Worm (Caenorhabditis elegans) whole organism, L2 larva: ENCODE results near the gene srb-13.

Experiments
- F13H6.1 ChIP-seq: sonication (generic microtip); optimal IDR thresholded peaks from 2 replicates; lab custom pipeline; 2016; ENCODE audit warnings: missing genetic modification characterization, missing compliant biosample characterization
- R02D3.7 ChIP-seq: fragments of 150-350 bp; optimal IDR thresholded peaks from 2 replicates; lab custom pipeline; 2014; ENCODE audit warnings: missing biosample characterization, missing genetic modification characterization
- Y55F3AM.14 ChIP-seq: fragments of 200-800 bp; sonication (Bioruptor generic); optimal IDR thresholded peaks from 2 replicates; lab custom pipeline; 2018; ENCODE audit warnings: mild to moderate bottlenecking, missing genetic modification characterization, missing compliant biosample characterization
- ZK546.5 ChIP-seq: sonication (generic microtip); optimal IDR thresholded peaks from 2 replicates; lab custom pipeline; 2017; ENCODE audit warnings: missing biosample characterization, missing genetic modification characterization
- alr-1 ChIP-seq: fragments of 150-350 bp; optimal IDR thresholded peaks from 2 replicates; lab custom pipeline; 2014; ENCODE audit warnings: missing biosample characterization, missing genetic modification characterization
- ama-1 ChIP-seq: fragments of 150-350 bp; optimal IDR thresholded peaks from 2 replicates; lab custom pipeline; 2018; ENCODE audit warnings: inconsistent platforms
- blmp-1 ChIP-seq: sonication (generic microtip); optimal IDR thresholded peaks from 2 replicates; lab custom pipeline; 2017; ENCODE audit warnings: missing genetic modification characterization, mild to moderate bottlenecking, missing compliant biosample characterization, antibody characterized with exemption, moderate library complexity; ENCODE audit not compliant: insufficient read depth
- ceh-16 ChIP-seq: fragments of 150-350 bp; optimal IDR thresholded peaks from 2 replicates; lab custom pipeline; 2014; ENCODE audit warnings: missing biosample characterization, missing genetic modification characterization
- ceh-82 ChIP-seq: fragments of 150-350 bp; optimal IDR thresholded peaks from 2 replicates; lab custom pipeline; 2014; ENCODE audit warnings: missing biosample characterization, missing genetic modification characterization
- crh-2 ChIP-seq: sonication (generic microtip); optimal IDR thresholded peaks from 2 replicates; lab custom pipeline; 2017; ENCODE audit warnings: missing biosample characterization, missing genetic modification characterization
- egl-27 ChIP-seq: sonication (generic microtip); optimal IDR thresholded peaks from 3 replicates; lab custom pipeline; 2017; ENCODE audit warnings: missing biosample characterization, missing genetic modification reagents, missing genetic modification characterization
- elt-1 ChIP-seq: fragments of 150-350 bp; optimal IDR thresholded peaks from 2 replicates; lab custom pipeline; 2014; ENCODE audit warnings: missing biosample characterization, missing genetic modification characterization
- elt-3 ChIP-seq: sonication (generic microtip); optimal IDR thresholded peaks from 2 replicates; lab custom pipeline; 2017; ENCODE audit warnings: missing biosample characterization, missing genetic modification characterization
- fos-1 ChIP-seq: fragments of 150-350 bp; optimal IDR thresholded peaks from 2 replicates; lab custom pipeline; 2014; ENCODE audit warnings: missing biosample characterization, missing genetic modification characterization
- gmeb-1 ChIP-seq: fragments of 150-350 bp; optimal IDR thresholded peaks from 2 replicates; lab custom pipeline; 2014; ENCODE audit warnings: missing biosample characterization, missing genetic modification characterization
- lin-11 ChIP-seq: fragments of 150-350 bp; sonication (generic microtip); optimal IDR thresholded peaks from 2 replicates; lab custom pipeline; 2014; ENCODE audit warnings: missing biosample characterization, missing genetic modification characterization, inconsistent platforms, mixed read lengths
- lin-13 ChIP-seq: fragments of 150-350 bp; optimal IDR thresholded peaks from 2 replicates; lab custom pipeline; 2014; ENCODE audit warnings: missing biosample characterization, missing genetic modification reagents, missing genetic modification characterization
- lin-39 ChIP-seq: fragments of 150-350 bp; optimal IDR thresholded peaks from 2 replicates; lab custom pipeline; 2014; ENCODE audit warnings: missing biosample characterization, missing genetic modification reagents, missing genetic modification characterization
- lsy-2 ChIP-seq, 2 experiments: fragments of 150-350 bp in 1 of 2; sonication (generic microtip) in 1 of 2; optimal IDR thresholded peaks; 2 replicates each; lab custom pipeline; 2014 to 2017; ENCODE audit warnings: missing biosample characterization in 2 of 2, missing genetic modification characterization in 2 of 2
- mab-5 ChIP-seq: fragments of 150-350 bp; optimal IDR thresholded peaks from 2 replicates; lab custom pipeline; 2014; ENCODE audit warnings: missing biosample characterization, missing genetic modification characterization
- mbf-1 ChIP-seq: sonication (generic microtip); optimal IDR thresholded peaks from 2 replicates; lab custom pipeline; 2017; ENCODE audit warnings: missing biosample characterization, missing genetic modification characterization
- mdl-1 ChIP-seq, 2 experiments: fragments of 150-350 bp in 1 of 2; sonication (generic microtip) in 1 of 2; optimal IDR thresholded peaks; 2 replicates each; lab custom pipeline; 2017; ENCODE audit warnings: missing biosample characterization in 2 of 2, missing genetic modification characterization in 2 of 2
- nhr-11 ChIP-seq: fragments of 150-350 bp; optimal IDR thresholded peaks from 2 replicates; lab custom pipeline; 2014; ENCODE audit warnings: missing biosample characterization, missing genetic modification characterization
- nhr-129 ChIP-seq: fragments of 150-350 bp; optimal IDR thresholded peaks from 2 replicates; lab custom pipeline; 2014; ENCODE audit warnings: missing biosample characterization, missing genetic modification characterization
- nhr-21 ChIP-seq: fragments of 150-350 bp; optimal IDR thresholded peaks from 2 replicates; lab custom pipeline; 2014; ENCODE audit warnings: missing biosample characterization, missing genetic modification characterization
- nhr-23 ChIP-seq: fragments of 150-350 bp; optimal IDR thresholded peaks from 2 replicates; lab custom pipeline; 2014; ENCODE audit warnings: missing biosample characterization, missing genetic modification reagents, missing genetic modification characterization
- nhr-237 ChIP-seq: fragments of 150-350 bp; optimal IDR thresholded peaks from 2 replicates; lab custom pipeline; 2014; ENCODE audit warnings: missing biosample characterization, missing genetic modification characterization
- nhr-25 ChIP-seq: fragments of 150-350 bp; sonication (generic microtip); optimal IDR thresholded peaks from 3 replicates; lab custom pipeline; 2014; ENCODE audit warnings: missing biosample characterization, missing genetic modification characterization
- nhr-6 ChIP-seq: fragments of 150-350 bp; optimal IDR thresholded peaks from 2 replicates; lab custom pipeline; 2014; ENCODE audit warnings: missing biosample characterization, missing genetic modification characterization
- nhr-77 ChIP-seq: fragments of 150-350 bp; optimal IDR thresholded peaks from 2 replicates; lab custom pipeline; 2014; ENCODE audit warnings: missing biosample characterization, missing genetic modification characterization
- peb-1 ChIP-seq: fragments of 150-350 bp; optimal IDR thresholded peaks from 2 replicates; lab custom pipeline; 2014; ENCODE audit warnings: missing biosample characterization, missing genetic modification characterization
- sem-4 ChIP-seq: fragments of 150-350 bp; optimal IDR thresholded peaks from 2 replicates; lab custom pipeline; 2014; ENCODE audit warnings: missing biosample characterization, missing genetic modification reagents, missing genetic modification characterization
- sma-3 ChIP-seq: sonication (generic microtip); optimal IDR thresholded peaks from 2 replicates; lab custom pipeline; 2016; ENCODE audit warnings: missing genetic modification reagents, missing genetic modification characterization, missing compliant biosample characterization
- sma-9 ChIP-seq, 2 experiments: fragments of 150-350 bp in 1 of 2; sonication (generic microtip) in 1 of 2; optimal IDR thresholded peaks; 2 replicates each; lab custom pipeline; 2014 to 2016; ENCODE audit warnings: missing genetic modification characterization in 2 of 2, mild to moderate bottlenecking in 1 of 2, missing biosample characterization in 1 of 2, missing compliant biosample characterization in 1 of 2, missing genetic modification reagents in 1 of 2, moderate library complexity in 1 of 2
- snpc-4 ChIP-seq: fragments of 150-350 bp; optimal IDR thresholded peaks from 2 replicates; lab custom pipeline; 2014; ENCODE audit warnings: missing biosample characterization, missing genetic modification characterization
- unc-39 ChIP-seq: fragments of 150-350 bp; optimal IDR thresholded peaks from 2 replicates; lab custom pipeline; 2014; ENCODE audit warnings: missing biosample characterization, missing genetic modification characterization
- unc-55 ChIP-seq: fragments of 150-350 bp; sonication (generic microtip); optimal IDR thresholded peaks from 3 replicates; lab custom pipeline; 2014; ENCODE audit warnings: missing biosample characterization, missing genetic modification reagents, missing genetic modification characterization
- ztf-1 ChIP-seq: fragments of 200-800 bp; sonication (Bioruptor generic); conservative IDR thresholded peaks from 2 replicates; pipeline ENCODE4 v1.3.6; 2022; ENCODE audit warnings: missing genetic modification characterization, missing compliant biosample characterization
- ztf-4 ChIP-seq: fragments of 150-350 bp; optimal IDR thresholded peaks from 2 replicates; lab custom pipeline; 2014; ENCODE audit warnings: missing biosample characterization, missing genetic modification characterization

srb-13 gene

ce11 chrII:5154540-5154939, 2.9 kb downstream of the srb-13 start, which contains the start of gene srb-12:
Gene srb-12, minus strand, starts transcription at chrII:5154640.
- no peak for TF ChIP-seq ceh-16 (tag; lab: Kevin White, UChicago)
- no peak for TF ChIP-seq nhr-11 (tag; lab: Kevin White, UChicago)
- TF ChIP-seq sma-3 (GFP tag; lab: Kevin White, UChicago): no peak
- TF ChIP-seq ceh-82: no peak
- TF ChIP-seq ama-1 (lab: Kevin White, UChicago): no peak
- no peak for TF ChIP-seq lin-11 (tag; lab: Kevin White, UChicago)
- no peak for TF ChIP-seq R02D3.7 (tag; lab: Kevin White, UChicago)
- no peak for TF ChIP-seq peb-1 (tag; lab: Kevin White, UChicago)
- TF ChIP-seq nhr-129: no peak
- TF ChIP-seq sem-4 (tag; lab: Kevin White, UChicago): no peak
- TF ChIP-seq alr-1 (tag; lab: Kevin White, UChicago): no peak
- no peak for TF ChIP-seq F13H6.1 (tag; lab: Kevin White, UChicago)
- TF ChIP-seq, all 48 proteins: peak for 0

ce11 chrII:5150829-5151228, 6.6 kb downstream of the srb-13 start, which contains the start of gene srb-16:
Gene srb-16, minus strand, starts transcription at chrII:5150929.
- TF ChIP-seq ama-1 (lab: Kevin White, UChicago): no peak
- TF ChIP-seq lin-11 (tag; lab: Kevin White, UChicago): no peak
- TF ChIP-seq ZK546.5 (tag; lab: Kevin White, UChicago): no peak
- no peak for TF ChIP-seq lin-13 (GFP tag; lab: Kevin White, UChicago)
- no peak for TF ChIP-seq nhr-6 (tag; lab: Kevin White, UChicago)
- TF ChIP-seq nhr-25 (tag; lab: Kevin White, UChicago): no peak
- TF ChIP-seq mdl-1 (tag; optimal IDR thresholded peaks at IDR 0.05; lab: Kevin White, UChicago): no peak
- no peak for TF ChIP-seq blmp-1 (tag; lab: Kevin White, UChicago)
- TF ChIP-seq, all 48 proteins: peak for 0

ce11 chrII:5148349-5148748, 9.1 kb downstream of the srb-13 start, which contains the start of gene F58A6.5:
Gene F58A6.5, minus strand, starts transcription at chrII:5148449.
- TF ChIP-seq lin-13 (GFP tag; lab: Kevin White, UChicago): no peak
- TF ChIP-seq lin-39 (tag; lab: Kevin White, UChicago): no peak
- no peak for TF ChIP-seq unc-55 (GFP tag; lab: Kevin White, UChicago)
- no peak for TF ChIP-seq snpc-4 (tag; lab: Kevin White, UChicago)
- no peak for TF ChIP-seq nhr-23 (tag; lab: Kevin White, UChicago)
- TF ChIP-seq elt-3 (tag; lab: Kevin White, UChicago): no peak
- TF ChIP-seq nhr-11 (tag; lab: Kevin White, UChicago): no peak
- no peak for TF ChIP-seq F13H6.1 (tag; lab: Kevin White, UChicago)
- no peak for TF ChIP-seq fos-1 (tag; lab: Kevin White, UChicago)
- no peak for TF ChIP-seq R02D3.7 (tag; lab: Kevin White, UChicago)
- TF ChIP-seq, all 48 proteins: peak for 0

ce11 chrII:5142619-5143018, 14.8 kb downstream of the srb-13 start, which contains the start of gene F58A6.1:
Gene F58A6.1, plus strand, starts transcription at chrII:5142919.
- TF ChIP-seq nhr-6 (tag; lab: Kevin White, UChicago) (no peak), snpc-4 (tag; lab: Kevin White, UChicago) (no peak), unc-39 (tag; lab: Kevin White, UChicago) (no peak), elt-3 (tag; lab: Kevin White, UChicago) (no peak), lsy-2 (tag; optimal IDR thresholded peaks at IDR 0.05; lab: Kevin White, UChicago) (no peak), mab-5 (no peak), mbf-1 (tag; lab: Kevin White, UChicago) (no peak), nhr-237 (tag; lab: Kevin White, UChicago) (no peak)

ce11 chrII:5141945-5142514, 15.4 kb downstream of the srb-13 start, which contains the start of gene nas-29:
Gene nas-29, minus strand, starts transcription at chrII:5142036.
- TF ChIP-seq nhr-129 (no peak), nhr-77 (tag; lab: Kevin White, UChicago) (no peak), Y55F3AM.14 (GFP tag; lab: Kevin White, UChicago) (no peak), nhr-6 (tag; lab: Kevin White, UChicago) (no peak), crh-2 (tag; lab: Kevin White, UChicago) (peak; percentile 55), R02D3.7 (tag; lab: Kevin White, UChicago) (no peak), F13H6.1 (tag; lab: Kevin White, UChicago) (peak; percentile 28), unc-55 (GFP tag; lab: Kevin White, UChicago) (no peak), sma-3 (GFP tag; lab: Kevin White, UChicago) (peak; percentile 28), nhr-21 (tag; lab: Kevin White, UChicago) (peak; percentile 37), nhr-11 (tag; lab: Kevin White, UChicago) (no peak), lin-39 (tag; lab: Kevin White, UChicago) (no peak), ceh-82 (no peak), elt-1 (no peak), fos-1 (tag; lab: Kevin White, UChicago) (peak; percentile 70), sma-9 (GFP tag; optimal IDR thresholded peaks at IDR 0.05; lab: Kevin White, UChicago) (peak; percentile 50), sma-9 (tag; optimal IDR thresholded peaks at IDR 0.05; lab: Kevin White, UChicago) (no peak), ztf-1 (GFP tag; lab: Robert Waterston, UW) (no peak), egl-27 (tag; lab: Kevin White, UChicago) (no peak), ztf-4 (tag; lab: Kevin White, UChicago) (no peak), gmeb-1 (tag; lab: Kevin White, UChicago) (peak; percentile 29), mdl-1 (tag; optimal IDR thresholded peaks at IDR 0.05; lab: Kevin White, UChicago) (peak in 1 of 2 experiments; percentile 6)
